Worm (Caenorhabditis elegans): ENCODE results near the gene eppl-1.

DNA sequence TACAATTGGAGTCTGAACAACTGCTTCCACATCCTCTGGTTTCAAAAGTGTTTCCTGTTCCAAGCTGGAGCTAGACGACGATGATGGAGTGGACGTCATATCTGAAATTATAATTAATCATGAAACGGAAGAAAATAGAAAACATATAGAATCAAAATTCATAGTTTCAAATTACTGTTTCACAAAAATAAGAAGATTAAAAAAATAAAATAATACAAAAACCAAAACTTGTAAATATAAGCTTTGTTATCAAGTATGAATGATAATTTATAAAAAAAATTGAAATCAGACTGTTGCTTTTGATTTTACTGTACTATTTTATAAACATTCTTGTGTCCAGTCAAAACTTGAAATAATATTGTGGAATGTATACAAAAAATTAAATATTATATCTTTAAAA lies 12.2 kb upstream of the eppl-1 start, which contains the start of gene str-176:
- TF ChIP-seq pha-4 (tag; optimal IDR thresholded peaks at IDR 0.05): no peak
- TF ChIP-seq tlf-1 (GFP tag; optimal IDR thresholded peaks at IDR 0.05): no peak
- no peak for TF ChIP-seq madf-10 (tag; optimal IDR thresholded peaks at IDR 0.05)
- no peak for TF ChIP-seq unc-62 (GFP tag; optimal IDR thresholded peaks at IDR 0.05)
- no peak for TF ChIP-seq ets-4 (GFP tag; optimal IDR thresholded peaks at IDR 0.05)
- TF ChIP-seq rpc-1 (optimal IDR thresholded peaks at IDR 0.05): no peak
- TF ChIP-seq rpc-1 (tag; optimal IDR thresholded peaks at IDR 0.05): no peak
- no peak for TF ChIP-seq nhr-90 (tag; optimal IDR thresholded peaks at IDR 0.05)
- no peak for TF ChIP-seq zfh-2 (GFP tag; conservative IDR thresholded peaks at IDR 0.05)

Data from whole organism, young adult.